Worm (Caenorhabditis elegans) whole organism, L3 larva: ENCODE results near the gene clec-117.

Experiments used
- lin-15B ChIP-seq: fragments of 150-350 bp; optimal IDR thresholded peaks from 2 replicates; lab custom pipeline; 2014; ENCODE audit warnings: missing biosample characterization, missing genetic modification characterization
- nhr-11 ChIP-seq: fragments of 150-350 bp; optimal IDR thresholded peaks from 2 replicates; lab custom pipeline; 2014; ENCODE audit warnings: missing biosample characterization, missing genetic modification characterization
- nhr-67 ChIP-seq: fragments of 150-350 bp; optimal IDR thresholded peaks from 2 replicates; lab custom pipeline; 2014; ENCODE audit warnings: missing biosample characterization, missing genetic modification characterization
- nhr-76 ChIP-seq: fragments of 150-350 bp; sonication (generic microtip); optimal IDR thresholded peaks from 5 replicates; lab custom pipeline; 2014; ENCODE audit warnings: missing biosample characterization, missing genetic modification characterization
- pqm-1 ChIP-seq: fragments of 150-350 bp; optimal IDR thresholded peaks from 2 replicates; lab custom pipeline; 2017; ENCODE audit warnings: missing biosample characterization, missing genetic modification characterization, inconsistent platforms
- sea-2 ChIP-seq: fragments of 150-350 bp; sonication (generic microtip); optimal IDR thresholded peaks from 4 replicates; lab custom pipeline; 2014; ENCODE audit warnings: missing biosample characterization, missing genetic modification reagents, missing genetic modification characterization

- TF ChIP-seq pqm-1 (no peak), sea-2 (no peak), lin-15B (no peak), nhr-67 (tag; lab: Kevin White, UChicago) (no peak), nhr-11 (tag; lab: Kevin White, UChicago) (no peak), nhr-76 (tag; lab: Kevin White, UChicago) (no peak)
Observed at ce11 chrII:307154-307553, 10.3 kb upstream of the clec-117 start, which contains the start of gene K01A2.4.
